Fruit fly (Drosophila melanogaster) whole organism, pupa: ENCODE data around the gene CG18473.

Experiments used
- CG10348 ChIP-seq: fragments of 200-800 bp; sonication (Bioruptor generic); IDR thresholded peaks from 2 replicates; pipeline ENCODE4 v1.3.6; 2022; ENCODE audit warnings: missing biosample characterization, missing genetic modification characterization
- CG12605 ChIP-seq: fragments of 200-800 bp; sonication (Bioruptor generic); IDR thresholded peaks from 2 replicates; pipeline ENCODE4 v1.3.6; 2022; ENCODE audit warnings: missing biosample characterization, missing genetic modification characterization
- CG13204 ChIP-seq: fragments of 200-800 bp; sonication (Bioruptor generic); optimal IDR thresholded peaks from 2 replicates; lab custom pipeline; 2018; ENCODE audit warnings: missing biosample characterization, mild to moderate bottlenecking, missing genetic modification characterization, moderate library complexity
- CG14655 ChIP-seq: fragments of 200-800 bp; sonication (Bioruptor generic); optimal IDR thresholded peaks from 3 replicates; lab custom pipeline; 2017; ENCODE audit warnings: mild to moderate bottlenecking, missing biosample characterization, missing genetic modification reagents, missing genetic modification characterization
- CG15710 ChIP-seq: fragments of 200-800 bp; sonication (Bioruptor generic); optimal IDR thresholded peaks from 2 replicates; lab custom pipeline; 2018; ENCODE audit warnings: missing biosample characterization, mild to moderate bottlenecking, missing genetic modification characterization, moderate library complexity
- CG17806 ChIP-seq: fragments of 200-800 bp; sonication (Bioruptor generic); optimal IDR thresholded peaks from 2 replicates; lab custom pipeline; 2018; ENCODE audit warnings: missing biosample characterization, mild to moderate bottlenecking, missing genetic modification characterization, moderate library complexity
- CG32121 ChIP-seq: fragments of 200-800 bp; sonication (Bioruptor generic); IDR thresholded peaks from 2 replicates; pipeline ENCODE4 v1.3.6; 2022; ENCODE audit warnings: missing biosample characterization, missing genetic modification characterization
- CG34367 ChIP-seq: fragments of 200-800 bp; sonication (Bioruptor generic); optimal IDR thresholded peaks from 2 replicates; lab custom pipeline; 2018; ENCODE audit warnings: missing biosample characterization, mild to moderate bottlenecking, missing genetic modification characterization
- CG4496 ChIP-seq: fragments of 200-800 bp; sonication (Bioruptor generic); IDR thresholded peaks from 3 replicates; pipeline ENCODE4 v1.3.6; 2022; ENCODE audit warnings: missing biosample characterization, missing genetic modification characterization
- CG8159 ChIP-seq: fragments of 200-800 bp; sonication (Bioruptor generic); optimal IDR thresholded peaks from 3 replicates; lab custom pipeline; 2018; ENCODE audit warnings: missing biosample characterization, mild to moderate bottlenecking, missing genetic modification characterization, moderate library complexity
- CG8301 ChIP-seq: fragments of 200-800 bp; sonication (Bioruptor generic); optimal IDR thresholded peaks from 2 replicates; lab custom pipeline; 2018; ENCODE audit warnings: missing biosample characterization, mild to moderate bottlenecking, missing genetic modification characterization
- CG9948 ChIP-seq: fragments of 200-800 bp; sonication (Bioruptor generic); optimal IDR thresholded peaks from 2 replicates; lab custom pipeline; 2018; ENCODE audit warnings: missing biosample characterization, mild to moderate bottlenecking, missing genetic modification characterization, moderate library complexity
- D1 ChIP-seq: fragments of 200-800 bp; sonication (Bioruptor generic); optimal IDR thresholded peaks from 2 replicates; lab custom pipeline; 2018; ENCODE audit warnings: missing biosample characterization, mild to moderate bottlenecking, missing genetic modification characterization, moderate library complexity
- EcR ChIP-seq: fragments of 200-800 bp; sonication (Bioruptor generic); optimal IDR thresholded peaks from 3 replicates; lab custom pipeline; 2019; ENCODE audit warnings: missing biosample characterization, missing genetic modification characterization, mild to moderate bottlenecking, moderate library complexity, missing genetic modification reagents
- Ets98B ChIP-seq: fragments of 200-800 bp; sonication (Bioruptor generic); IDR thresholded peaks from 2 replicates; pipeline ENCODE4 v1.3.6; 2022; ENCODE audit warnings: missing biosample characterization, missing genetic modification characterization
- Pif1A ChIP-seq: fragments of 200-800 bp; sonication (Bioruptor generic); optimal IDR thresholded peaks from 3 replicates; lab custom pipeline; 2016; ENCODE audit warnings: missing biosample characterization, missing genetic modification characterization
- Pif1B ChIP-seq: fragments of 200-800 bp; sonication (Bioruptor generic); optimal IDR thresholded peaks from 3 replicates; lab custom pipeline; 2016; ENCODE audit warnings: missing biosample characterization, missing genetic modification characterization
- Snoo ChIP-seq: fragments of 200-800 bp; sonication (Bioruptor generic); optimal IDR thresholded peaks from 3 replicates; lab custom pipeline; 2017; ENCODE audit warnings: missing biosample characterization, mild to moderate bottlenecking, missing genetic modification characterization, inconsistent platforms
- fd96Ca ChIP-seq: fragments of 200-800 bp; sonication (Bioruptor generic); IDR thresholded peaks from 3 replicates; pipeline ENCODE4 v1.3.6; 2022; ENCODE audit warnings: missing biosample characterization, missing genetic modification characterization
- gl ChIP-seq: fragments of 200-800 bp; sonication (Bioruptor generic); optimal IDR thresholded peaks from 2 replicates; lab custom pipeline; 2018; ENCODE audit warnings: missing biosample characterization, mild to moderate bottlenecking, missing genetic modification characterization
- rn ChIP-seq: fragments of 200-800 bp; sonication (Bioruptor generic); IDR thresholded peaks from 2 replicates; pipeline ENCODE4 v1.3.6; 2022; ENCODE audit warnings: missing biosample characterization, missing genetic modification characterization

The CG18473 gene

DNA sequence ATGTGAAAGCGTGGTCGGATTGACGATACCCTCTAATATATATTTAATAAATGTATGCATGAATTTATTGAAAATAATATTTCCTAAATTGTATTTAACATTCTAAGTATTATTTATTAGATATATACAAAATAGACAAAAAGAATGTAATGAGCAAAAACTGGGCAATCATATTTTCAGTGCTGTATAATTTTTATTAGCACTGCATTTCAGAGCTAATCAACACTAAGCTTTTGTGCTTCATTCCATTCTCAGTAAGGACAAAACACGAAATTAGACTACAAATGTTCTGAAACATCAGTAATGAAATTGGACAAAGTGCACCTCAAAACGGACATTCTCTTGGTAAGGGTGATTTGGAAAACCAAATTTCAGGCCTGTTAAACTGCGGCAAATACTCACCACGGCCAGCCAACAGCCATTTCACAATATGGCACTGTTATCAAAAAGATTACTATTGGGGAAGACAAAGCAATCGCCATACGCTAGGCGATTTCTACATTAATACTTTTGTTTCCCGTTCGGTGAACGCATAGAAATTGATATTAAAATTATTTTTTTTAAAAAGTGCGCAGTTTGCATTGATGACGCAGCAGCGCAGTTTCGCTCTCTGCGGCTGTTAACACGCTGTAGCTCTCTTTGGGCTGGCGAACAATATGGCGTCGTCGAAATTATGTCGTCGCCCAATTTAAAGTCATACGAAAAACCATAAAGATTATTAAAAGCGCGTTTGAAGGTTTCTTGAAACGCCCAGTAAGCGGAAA, 22.5 kb upstream of the CG18473 start:
- TF ChIP-seq CG12605 (GFP tag; lab: Robert Waterston, UW): peak; percentile 26; the same call in 1 of the 2 replicates
- TF ChIP-seq rn (GFP tag; lab: Robert Waterston, UW): peak; percentile 35; the same call in 1 of the 2 replicates
- TF ChIP-seq CG17806 (tag; lab: Kevin White, UChicago): peak; percentile 76
- peak; percentile 74; the same call in 2 of the 3 replicates for TF ChIP-seq fd96Ca
- TF ChIP-seq CG4496: peak; percentile 86
- peak; percentile 77 for TF ChIP-seq CG32121 (GFP tag; lab: Robert Waterston, UW)
- peak; percentile 60 for TF ChIP-seq Ets98B (GFP tag; lab: Robert Waterston, UW)
- TF ChIP-seq CG8159 (tag; lab: Kevin White, UChicago): peak; percentile 88
- TF ChIP-seq CG13204 (GFP tag; lab: Kevin White, UChicago): peak; percentile 44
- peak; percentile 65 for TF ChIP-seq gl (tag; lab: Kevin White, UChicago)
- TF ChIP-seq CG15710 (tag; lab: Kevin White, UChicago): peak; percentile 83
- peak; percentile 60 for TF ChIP-seq Pif1B (GFP tag; lab: Kevin White, UChicago)
- peak; percentile 82 for TF ChIP-seq CG9948
- TF ChIP-seq Pif1A (GFP tag; lab: Kevin White, UChicago): peak; percentile 48
- TF ChIP-seq CG8301 (tag; lab: Kevin White, UChicago): peak; percentile 85
- TF ChIP-seq EcR (GFP tag; lab: Kevin White, UChicago): no peak
- no peak for TF ChIP-seq CG10348
- TF ChIP-seq D1 (tag; lab: Kevin White, UChicago): peak; percentile 89
- peak; percentile 79 for TF ChIP-seq CG34367 (tag; lab: Kevin White, UChicago)
- peak; percentile 84 for TF ChIP-seq Snoo
- TF ChIP-seq CG14655 (GFP tag; lab: Kevin White, UChicago): peak; percentile 91

- TF ChIP-seq gl (tag; lab: Kevin White, UChicago) (peak; percentile 59), D1 (tag; lab: Kevin White, UChicago) (peak; percentile 31), Snoo (peak; percentile 80), CG34367 (tag; lab: Kevin White, UChicago) (peak; percentile 75), rn (GFP tag; lab: Robert Waterston, UW) (peak; percentile 37; the same call in 1 of the 2 replicates), CG17806 (tag; lab: Kevin White, UChicago) (peak; percentile 74), CG8301 (tag; lab: Kevin White, UChicago) (peak; percentile 83), CG10348 (no peak), Pif1A (GFP tag; lab: Kevin White, UChicago) (peak; percentile 80), CG15710 (tag; lab: Kevin White, UChicago) (peak; percentile 86), CG13204 (GFP tag; lab: Kevin White, UChicago) (peak; percentile 72), CG4496 (peak; percentile 80), CG14655 (GFP tag; lab: Kevin White, UChicago) (peak; percentile 86), CG12605 (GFP tag; lab: Robert Waterston, UW) (peak; percentile 40), Pif1B (GFP tag; lab: Kevin White, UChicago) (peak; percentile 82), EcR (GFP tag; lab: Kevin White, UChicago) (peak; percentile 44), Ets98B (GFP tag; lab: Robert Waterston, UW) (peak; percentile 67), CG8159 (tag; lab: Kevin White, UChicago) (peak; percentile 89), CG9948 (peak; percentile 74), CG32121 (GFP tag; lab: Robert Waterston, UW) (peak; percentile 56), fd96Ca (peak; percentile 71; the same call in 1 of the 3 replicates)
Observed at dm6 chr3R:9341189-9342012, 21.7 kb upstream of the CG18473 start.

- 0 out of 2 replicates have a peak, but pooled peaks have one; percentile 49 for TF ChIP-seq CG12605 (GFP tag; lab: Robert Waterston, UW)
- TF ChIP-seq CG34367 (tag; lab: Kevin White, UChicago): peak; percentile 20
- TF ChIP-seq CG8159 (tag; lab: Kevin White, UChicago): peak; percentile 5
- no peak for TF ChIP-seq CG15710 (tag; lab: Kevin White, UChicago)
- TF ChIP-seq CG9948: no peak
- peak; percentile 44; the same call in 1 of the 2 replicates for TF ChIP-seq Ets98B (GFP tag; lab: Robert Waterston, UW)
- no peak for TF ChIP-seq CG10348
- TF ChIP-seq Pif1B (GFP tag; lab: Kevin White, UChicago): peak; percentile 65
- TF ChIP-seq CG8301 (tag; lab: Kevin White, UChicago): no peak
- TF ChIP-seq CG17806 (tag; lab: Kevin White, UChicago): peak; percentile 8
- peak; percentile 47 for TF ChIP-seq Snoo
- peak; percentile 65 for TF ChIP-seq D1 (tag; lab: Kevin White, UChicago)
- no peak for TF ChIP-seq fd96Ca
- peak; percentile 0 for TF ChIP-seq CG14655 (GFP tag; lab: Kevin White, UChicago)
- TF ChIP-seq EcR (GFP tag; lab: Kevin White, UChicago): peak; percentile 5
- TF ChIP-seq Pif1A (GFP tag; lab: Kevin White, UChicago): peak; percentile 51
- peak; percentile 38; the same call in 1 of the 2 replicates for TF ChIP-seq CG32121 (GFP tag; lab: Robert Waterston, UW)
- peak; percentile 22 for TF ChIP-seq gl (tag; lab: Kevin White, UChicago)
- no peak for TF ChIP-seq CG13204 (GFP tag; lab: Kevin White, UChicago)
- no peak for TF ChIP-seq rn (GFP tag; lab: Robert Waterston, UW)
- no peak for TF ChIP-seq CG4496
Observed at dm6 chr3R:9342248-9342882, 20.7 kb upstream of the CG18473 start.
